Fruit fly (Drosophila melanogaster) whole organism, embryonic: Measurements from ENCODE around the gene Bem46.

ENCODE experiments used
- Atf-2 ChIP-seq: fragments of 200-800 bp; sonication (Bioruptor generic); optimal IDR thresholded peaks from 2 replicates; lab custom pipeline; 2016; ENCODE audit warnings: missing biosample characterization, missing genetic modification characterization
- CG10267 ChIP-seq: fragments of 200-800 bp; sonication (Bioruptor generic); optimal IDR thresholded peaks from 2 replicates; lab custom pipeline; 2018; ENCODE audit warnings: missing biosample characterization, mild to moderate bottlenecking, missing genetic modification characterization, moderate library complexity
- CG10366 ChIP-seq: fragments of 200-800 bp; sonication (Bioruptor generic); IDR thresholded peaks from 2 replicates; pipeline ENCODE4 v1.3.6; 2022; ENCODE audit warnings: missing biosample characterization, missing genetic modification characterization
- CG11504 ChIP-seq: fragments of 200-800 bp; sonication (Bioruptor generic); optimal IDR thresholded peaks from 3 replicates; lab custom pipeline; 2019; ENCODE audit warnings: missing biosample characterization, mild to moderate bottlenecking, missing genetic modification characterization, moderate library complexity
- CG12391 ChIP-seq: fragments of 200-800 bp; sonication (Bioruptor generic); optimal IDR thresholded peaks from 3 replicates; lab custom pipeline; 2018; ENCODE audit warnings: missing biosample characterization, mild to moderate bottlenecking, missing genetic modification characterization, moderate library complexity
- CG14441 ChIP-seq: fragments of 200-800 bp; sonication (Bioruptor generic); IDR thresholded peaks from 2 replicates; pipeline ENCODE4 v1.3.6; 2022; ENCODE audit warnings: missing biosample characterization, missing genetic modification characterization
- CG1529 ChIP-seq: fragments of 200-800 bp; sonication (Bioruptor generic); optimal IDR thresholded peaks from 3 replicates; lab custom pipeline; 2018; ENCODE audit warnings: missing biosample characterization, missing genetic modification characterization
- CG18262 ChIP-seq: fragments of 200-800 bp; optimal IDR thresholded peaks from 3 replicates; lab custom pipeline; 2019; ENCODE audit warnings: missing biosample characterization, mild to moderate bottlenecking, missing genetic modification characterization, moderate library complexity
- CG18476 ChIP-seq: fragments of 200-800 bp; sonication (Bioruptor generic); optimal IDR thresholded peaks from 2 replicates; lab custom pipeline; 2016; ENCODE audit warnings: missing biosample characterization, mild to moderate bottlenecking, missing genetic modification characterization
- CG30403 ChIP-seq: fragments of 200-800 bp; sonication (Bioruptor generic); optimal IDR thresholded peaks from 3 replicates; lab custom pipeline; 2016; ENCODE audit warnings: missing biosample characterization, missing genetic modification characterization
- CG3847 ChIP-seq: fragments of 200-800 bp; sonication (Bioruptor generic); IDR thresholded peaks from 2 replicates; pipeline ENCODE4 v1.3.6; 2022; ENCODE audit warnings: missing biosample characterization, missing genetic modification characterization
- CG5245 ChIP-seq: fragments of 200-800 bp; sonication (Bioruptor generic); optimal IDR thresholded peaks from 3 replicates; lab custom pipeline; 2016; ENCODE audit warnings: missing biosample characterization, missing genetic modification characterization
- CG5953 ChIP-seq: fragments of 200-800 bp; sonication (Bioruptor generic); IDR thresholded peaks from 2 replicates; pipeline ENCODE4 v1.3.6; 2022; ENCODE audit warnings: missing biosample characterization, missing genetic modification characterization
- CG6175 ChIP-seq: fragments of 200-800 bp; sonication (Bioruptor generic); IDR thresholded peaks from 3 replicates; pipeline ENCODE4 v1.3.6; 2022; ENCODE audit warnings: missing biosample characterization, missing genetic modification characterization
- CG6854 ChIP-seq: fragments of 200-800 bp; sonication (Bioruptor generic); optimal IDR thresholded peaks from 3 replicates; lab custom pipeline; 2017; ENCODE audit warnings: missing biosample characterization, mild to moderate bottlenecking, missing genetic modification characterization
- CG9817 ChIP-seq: fragments of 200-800 bp; sonication (Bioruptor generic); optimal IDR thresholded peaks from 2 replicates; lab custom pipeline; 2018; ENCODE audit warnings: missing biosample characterization, mild to moderate bottlenecking, missing genetic modification characterization, moderate library complexity
- D ChIP-seq, 2 experiments: fragments of 200-800 bp in 1 of 2; fragments of >200 bp in 1 of 2; sonication (Bioruptor generic) in 1 of 2; optimal IDR thresholded peaks; 2 replicates in 1 of 2; 3 replicates in 1 of 2; lab custom pipeline; 2017; ENCODE audit warnings: mild to moderate bottlenecking in 1 of 2, missing biosample characterization in 1 of 2, missing genetic modification characterization in 1 of 2, missing genetic modification reagents in 1 of 2
- Dip2 ChIP-seq: fragments of 200-800 bp; sonication (Bioruptor generic); IDR thresholded peaks from 2 replicates; pipeline ENCODE4 v1.3.6; 2022; ENCODE audit warnings: missing biosample characterization, missing genetic modification characterization
- Meics ChIP-seq: fragments of 200-800 bp; sonication (Bioruptor generic); optimal IDR thresholded peaks from 2 replicates; lab custom pipeline; 2017; ENCODE audit warnings: missing biosample characterization, mild to moderate bottlenecking, missing genetic modification characterization
- NC2α ChIP-seq: fragments of 200-800 bp; sonication (Bioruptor generic); optimal IDR thresholded peaks from 2 replicates; lab custom pipeline; 2016; ENCODE audit warnings: missing biosample characterization, missing genetic modification characterization
- Pdp1 ChIP-seq, 2 experiments: fragments of 200-800 bp; sonication (Bioruptor generic); optimal IDR thresholded peaks; 3 replicates each; lab custom pipeline; 2016; ENCODE audit warnings: missing biosample characterization in 2 of 2, missing genetic modification characterization in 2 of 2, mild to moderate bottlenecking in 1 of 2, moderate library complexity in 1 of 2
- Side ChIP-seq: fragments of 200-800 bp; sonication (Bioruptor generic); optimal IDR thresholded peaks from 2 replicates; lab custom pipeline; 2016; ENCODE audit warnings: missing biosample characterization, missing genetic modification characterization
- Sin3A ChIP-seq: fragments of >200 bp; optimal IDR thresholded peaks from 2 replicates; lab custom pipeline; 2018
- Ssrp ChIP-seq: fragments of 200-800 bp; sonication (Bioruptor generic); optimal IDR thresholded peaks from 2 replicates; lab custom pipeline; 2018; ENCODE audit warnings: missing biosample characterization, mild to moderate bottlenecking, missing genetic modification characterization, moderate library complexity
- Stat92E ChIP-seq, 3 experiments: fragments of >200 bp in 2 of 3; fragments of 200-800 bp in 1 of 3; sonication (Bioruptor generic) in 1 of 3; optimal IDR thresholded peaks; 2 replicates each; lab custom pipeline; 2017 to 2019; ENCODE audit warnings: missing biosample characterization in 3 of 3, missing genetic modification characterization in 3 of 3, mild to moderate bottlenecking in 1 of 3, moderate library complexity in 1 of 3
- Taf1 ChIP-seq: fragments of 200-800 bp; sonication (Bioruptor generic); IDR thresholded peaks from 2 replicates; pipeline ENCODE4 v1.3.6; 2022; ENCODE audit warnings: missing biosample characterization, missing genetic modification characterization
- Xrp1 ChIP-seq: fragments of 200-800 bp; sonication (Bioruptor generic); IDR thresholded peaks from 2 replicates; pipeline ENCODE4 v1.3.6; 2022; ENCODE audit warnings: missing biosample characterization, missing genetic modification characterization
- YL-1 ChIP-seq: fragments of 200-800 bp; sonication (Bioruptor generic); optimal IDR thresholded peaks from 3 replicates; lab custom pipeline; 2017; ENCODE audit warnings: missing biosample characterization, mild to moderate bottlenecking, missing genetic modification characterization
- caup ChIP-seq: fragments of 200-800 bp; sonication (Bioruptor generic); optimal IDR thresholded peaks from 3 replicates; lab custom pipeline; 2017; ENCODE audit warnings: missing biosample characterization, mild to moderate bottlenecking, missing genetic modification characterization, moderate library complexity; ENCODE audit not compliant: severe bottlenecking
- cg ChIP-seq: fragments of 200-800 bp; sonication (Bioruptor generic); optimal IDR thresholded peaks from 3 replicates; lab custom pipeline; 2019; ENCODE audit warnings: missing biosample characterization, mild to moderate bottlenecking, missing genetic modification characterization, moderate library complexity
- corto ChIP-seq: fragments of 200-800 bp; sonication (Bioruptor generic); optimal IDR thresholded peaks from 2 replicates; lab custom pipeline; 2016; ENCODE audit warnings: missing biosample characterization, mild to moderate bottlenecking, missing genetic modification characterization, moderate library complexity
- crc ChIP-seq: fragments of 200-800 bp; sonication (Bioruptor generic); optimal IDR thresholded peaks from 2 replicates; lab custom pipeline; 2016; ENCODE audit warnings: missing biosample characterization, missing genetic modification characterization
- da ChIP-seq: fragments of 200-800 bp; sonication (Bioruptor generic); optimal IDR thresholded peaks from 2 replicates; lab custom pipeline; 2016; ENCODE audit warnings: missing biosample characterization, missing genetic modification characterization
- ewg ChIP-seq: fragments of 200-800 bp; sonication (Bioruptor generic); optimal IDR thresholded peaks from 3 replicates; lab custom pipeline; 2017; ENCODE audit warnings: mild to moderate bottlenecking, missing biosample characterization, missing genetic modification reagents, missing genetic modification characterization
- fd64A ChIP-seq: fragments of 200-800 bp; sonication (Bioruptor generic); optimal IDR thresholded peaks from 3 replicates; lab custom pipeline; 2018; ENCODE audit warnings: missing biosample characterization, mild to moderate bottlenecking, missing genetic modification characterization
- gfzf ChIP-seq: fragments of 200-800 bp; sonication (Bioruptor generic); optimal IDR thresholded peaks from 2 replicates; lab custom pipeline; 2016; ENCODE audit warnings: missing biosample characterization, mild to moderate bottlenecking, missing genetic modification characterization, moderate library complexity
- hb ChIP-seq: fragments of 200-800 bp; sonication (Bioruptor generic); IDR thresholded peaks from 3 replicates; pipeline ENCODE4 v1.3.6; 2022; ENCODE audit warnings: missing biosample characterization, missing genetic modification characterization; ENCODE audit not compliant: partially characterized antibody
- peb ChIP-seq: fragments of 200-800 bp; sonication (Bioruptor generic); IDR thresholded peaks from 2 replicates; pipeline ENCODE4 v1.3.6; 2022; ENCODE audit warnings: missing biosample characterization, missing genetic modification characterization
- pita ChIP-seq: fragments of 200-800 bp; sonication (Bioruptor generic); optimal IDR thresholded peaks from 2 replicates; lab custom pipeline; 2017; ENCODE audit warnings: missing biosample characterization, mild to moderate bottlenecking, missing genetic modification characterization
- prd ChIP-seq, 3 experiments: fragments of >200 bp in 2 of 3; fragments of 200-800 bp in 1 of 3; sonication (Bioruptor generic) in 1 of 3; optimal IDR thresholded peaks in 2 of 3; IDR thresholded peaks in 1 of 3; 2 replicates in 2 of 3; 3 replicates in 1 of 3; pipeline versions ENCODE4 v1.3.6 to Lab custom; 2017 to 2022; ENCODE audit warnings: missing biosample characterization in 1 of 3, missing genetic modification characterization in 1 of 3
- pros ChIP-seq: fragments of 200-800 bp; sonication (Bioruptor generic); optimal IDR thresholded peaks from 3 replicates; lab custom pipeline; 2019; ENCODE audit warnings: missing biosample characterization, mild to moderate bottlenecking, missing genetic modification characterization, moderate library complexity
- psq ChIP-seq: fragments of 200-800 bp; sonication (Bioruptor generic); optimal IDR thresholded peaks from 2 replicates; lab custom pipeline; 2017; ENCODE audit warnings: missing biosample characterization, missing genetic modification characterization
- schlank ChIP-seq: fragments of 200-800 bp; sonication (Bioruptor generic); optimal IDR thresholded peaks from 2 replicates; lab custom pipeline; 2018; ENCODE audit warnings: missing biosample characterization, mild to moderate bottlenecking, missing genetic modification characterization
- shn ChIP-seq: fragments of 200-800 bp; sonication (Bioruptor generic); optimal IDR thresholded peaks from 3 replicates; lab custom pipeline; 2016; ENCODE audit warnings: missing biosample characterization, missing genetic modification characterization
- sima ChIP-seq: fragments of 200-800 bp; sonication (Bioruptor generic); optimal IDR thresholded peaks from 2 replicates; lab custom pipeline; 2016; ENCODE audit warnings: missing biosample characterization, missing genetic modification characterization
- slbo ChIP-seq: fragments of 200-800 bp; sonication (Bioruptor generic); IDR thresholded peaks from 2 replicates; pipeline ENCODE4 v1.3.6; 2022; ENCODE audit warnings: missing biosample characterization, missing genetic modification characterization
- tll ChIP-seq, 2 experiments: fragments of 200-800 bp in 1 of 2; fragments of >200 bp in 1 of 2; sonication (Bioruptor generic) in 1 of 2; optimal IDR thresholded peaks; 2 replicates each; lab custom pipeline; 2017 to 2019; ENCODE audit warnings: missing biosample characterization in 2 of 2, missing genetic modification characterization in 2 of 2, mild to moderate bottlenecking in 1 of 2, moderate library complexity in 1 of 2
- trh ChIP-seq: fragments of 200-800 bp; sonication (Bioruptor generic); optimal IDR thresholded peaks from 2 replicates; lab custom pipeline; 2016; ENCODE audit warnings: missing biosample characterization, missing genetic modification characterization
- wek ChIP-seq: fragments of 200-800 bp; sonication (Bioruptor generic); optimal IDR thresholded peaks from 3 replicates; lab custom pipeline; 2018; ENCODE audit warnings: missing biosample characterization, mild to moderate bottlenecking, missing genetic modification characterization, moderate library complexity
- zfh1 ChIP-seq: fragments of 200-800 bp; sonication (Bioruptor generic); IDR thresholded peaks from 3 replicates; pipeline ENCODE4 v1.3.6; 2022; ENCODE audit warnings: missing biosample characterization, missing genetic modification characterization

Gene Bem46

dm6 chr2L:2992664-2993174, 4.8 kb downstream of the Bem46 start, which contains the start of the genes okr and CG3558 (continued):
- TF ChIP-seq schlank (tag; lab: Kevin White, UChicago) (no peak), Dip2 (GFP tag; lab: Robert Waterston, UW) (no peak), NC2α (GFP tag; lab: Kevin White, UChicago) (no peak), Pdp1 (GFP tag; optimal IDR thresholded peaks at IDR 0.05; lab: Kevin White, UChicago) (peak in 1 of 2 experiments; percentile 1), trh (GFP tag; lab: Kevin White, UChicago) (no peak), cg (GFP tag; lab: Kevin White, UChicago) (no peak), CG11504 (tag; lab: Kevin White, UChicago) (no peak), CG10267 (tag; lab: Kevin White, UChicago) (peak; percentile 54), D (optimal IDR thresholded peaks at IDR 0.05; lab: Kevin White, UChicago) (no peak), D (GFP tag; optimal IDR thresholded peaks at IDR 0.05; lab: Kevin White, UChicago) (no peak), gfzf (GFP tag; lab: Kevin White, UChicago) (peak; percentile 57), sima (GFP tag; lab: Kevin White, UChicago) (no peak), slbo (GFP tag; lab: Robert Waterston, UW) (no peak), wek (GFP tag; lab: Kevin White, UChicago) (no peak), CG5953 (GFP tag; lab: Robert Waterston, UW) (no peak), Sin3A (peak; percentile 63), pita (GFP tag; lab: Kevin White, UChicago) (no peak), Taf1 (GFP tag; lab: Robert Waterston, UW) (no peak), peb (GFP tag; lab: Robert Waterston, UW) (no peak), CG9817 (no peak), CG5245 (GFP tag; lab: Kevin White, UChicago) (no peak), tll (GFP tag; optimal IDR thresholded peaks at IDR 0.05; lab: Kevin White, UChicago) (no peak), Xrp1 (no peak), CG1529 (no peak), ewg (no peak), CG3847 (GFP tag; lab: Robert Waterston, UW) (no peak), Atf-2 (GFP tag; lab: Kevin White, UChicago) (no peak), CG6854 (GFP tag; lab: Kevin White, UChicago) (no peak), CG14441 (no peak), corto (GFP tag; lab: Kevin White, UChicago) (no peak), Ssrp (no peak), CG10366 (GFP tag; lab: Robert Waterston, UW) (no peak), CG30403 (GFP tag; lab: Kevin White, UChicago) (no peak), shn (no peak), crc (no peak), da (GFP tag; lab: Kevin White, UChicago) (no peak), Meics (no peak), YL-1 (GFP tag; lab: Kevin White, UChicago) (peak; percentile 26), CG18476 (no peak), CG6175 (GFP tag; lab: Robert Waterston, UW) (no peak), CG18262 (tag; lab: Kevin White, UChicago) (peak; percentile 1), hb (GFP tag; lab: Robert Waterston, UW) (peak; percentile 66; the same call in 2 of the 3 replicates), Side (no peak), Stat92E (GFP tag; optimal IDR thresholded peaks at IDR 0.05; lab: Kevin White, UChicago) (no peak), CG12391 (tag; lab: Kevin White, UChicago) (peak; percentile 9), psq (GFP tag; lab: Kevin White, UChicago) (no peak), pros (GFP tag; lab: Kevin White, UChicago) (no peak), prd (optimal IDR thresholded peaks at IDR 0.05; lab: Kevin White, UChicago) (no peak), prd (GFP tag; IDR thresholded peaks at IDR 0.05; lab: Robert Waterston, UW) (no peak), zfh1 (GFP tag; lab: Robert Waterston, UW) (no peak), caup (GFP tag; lab: Kevin White, UChicago) (no peak), fd64A (GFP tag; lab: Kevin White, UChicago) (peak; percentile 29)
